Worm (Caenorhabditis elegans): ENCODE results near the gene sra-9.

sra-9 gene

ce11 chrII:9491045-9491444, 41.1 kb upstream of the sra-9 start:
- peak; percentile 35 for TF ChIP-seq hlh-1 (tag; optimal IDR thresholded peaks at IDR 0.05)
- peak; percentile 67 for TF ChIP-seq cnd-1 (tag; optimal IDR thresholded peaks at IDR 0.05)
- no peak for TF ChIP-seq ces-1 (GFP tag; optimal IDR thresholded peaks at IDR 0.05)
- no peak for TF ChIP-seq sem-2 (GFP tag; optimal IDR thresholded peaks at IDR 0.05)
- TF ChIP-seq mep-1 (tag; optimal IDR thresholded peaks at IDR 0.05), result peak; percentile 6
- peak; percentile 29 for TF ChIP-seq unc-120 (tag; optimal IDR thresholded peaks at IDR 0.05; ENCODE audit: poor library complexity, severe bottlenecking)
- peak; percentile 24 for TF ChIP-seq ceh-43 (GFP tag; optimal IDR thresholded peaks at IDR 0.05)
- TF ChIP-seq mls-2 (tag; optimal IDR thresholded peaks at IDR 0.05), result peak; percentile 64
- TF ChIP-seq ceh-39 (tag; optimal IDR thresholded peaks at IDR 0.05), result peak; percentile 51
- peak; percentile 9 for TF ChIP-seq lsy-2 (tag; optimal IDR thresholded peaks at IDR 0.05)
- no peak for TF ChIP-seq nhr-2 (tag; optimal IDR thresholded peaks at IDR 0.05)
- peak; percentile 53 for TF ChIP-seq unc-62 (GFP tag; optimal IDR thresholded peaks at IDR 0.05)

ce11 chrII:9493242-9494058, 38.7 kb upstream of the sra-9 start:
- no peak for TF ChIP-seq mab-5 (tag; optimal IDR thresholded peaks at IDR 0.05)
- TF ChIP-seq nhr-2 (tag; optimal IDR thresholded peaks at IDR 0.05), result no peak
- no peak for TF ChIP-seq nhr-28 (tag; optimal IDR thresholded peaks at IDR 0.05)
- TF ChIP-seq lin-32 (GFP tag; optimal IDR thresholded peaks at IDR 0.05), result no peak
- TF ChIP-seq sem-2 (GFP tag; optimal IDR thresholded peaks at IDR 0.05), result no peak
- TF ChIP-seq elt-1 (tag; optimal IDR thresholded peaks at IDR 0.05; ENCODE audit: borderline replicate concordance, insufficient read depth), result no peak
- no peak for TF ChIP-seq sptf-1 (tag; optimal IDR thresholded peaks at IDR 0.05)
- no peak for TF ChIP-seq ztf-11 (tag; optimal IDR thresholded peaks at IDR 0.05)
- TF ChIP-seq flh-1 (GFP tag; optimal IDR thresholded peaks at IDR 0.05), result no peak
- no peak for TF ChIP-seq nhr-76 (tag; optimal IDR thresholded peaks at IDR 0.05)

DNA sequence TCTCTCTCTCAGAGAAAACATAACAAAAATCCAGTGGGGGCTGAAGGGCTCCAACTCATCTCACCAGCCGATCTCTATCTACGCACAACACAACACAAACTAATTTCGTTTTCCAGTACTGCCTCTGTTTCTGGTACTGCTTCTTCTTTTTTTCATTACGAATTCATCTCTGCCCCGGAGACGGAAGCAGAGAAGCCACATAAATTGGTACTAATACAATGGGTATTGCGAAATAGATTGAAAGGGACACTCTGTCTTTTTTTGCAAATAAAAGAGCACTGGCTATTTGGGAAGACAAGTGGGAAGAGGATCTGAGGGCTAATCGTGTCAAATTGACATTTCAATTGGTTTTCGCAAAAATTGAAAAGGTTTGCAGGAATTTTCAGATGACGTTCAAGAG, 34.8 kb upstream of the sra-9 start:
- TF ChIP-seq ces-1 (GFP tag; optimal IDR thresholded peaks at IDR 0.05) (peak; percentile 89), pha-4 (tag; optimal IDR thresholded peaks at IDR 0.05) (no peak)

DNA sequence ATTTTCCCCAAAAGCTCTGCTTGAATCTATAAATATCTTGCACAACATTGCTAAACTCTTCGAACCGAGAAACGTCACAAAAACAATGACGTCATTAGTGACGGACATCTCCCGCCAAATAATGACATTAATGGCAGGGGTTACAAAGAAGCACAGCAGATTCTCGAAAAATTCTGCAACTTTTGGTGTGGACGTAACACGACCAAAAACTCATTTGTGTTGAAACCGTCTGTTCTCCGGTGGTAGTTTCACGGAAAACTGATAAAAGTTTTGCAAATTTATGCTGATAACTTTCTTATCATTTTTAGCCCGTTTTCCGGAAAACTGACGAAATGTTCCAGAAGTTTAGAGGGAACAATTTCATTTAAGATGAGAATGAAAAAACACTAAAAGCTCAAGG, 33.5 kb upstream of the sra-9 start:
- TF ChIP-seq ces-1 (GFP tag; optimal IDR thresholded peaks at IDR 0.05) (peak; percentile 24), unc-62 (GFP tag; optimal IDR thresholded peaks at IDR 0.05) (no peak)

DNA sequence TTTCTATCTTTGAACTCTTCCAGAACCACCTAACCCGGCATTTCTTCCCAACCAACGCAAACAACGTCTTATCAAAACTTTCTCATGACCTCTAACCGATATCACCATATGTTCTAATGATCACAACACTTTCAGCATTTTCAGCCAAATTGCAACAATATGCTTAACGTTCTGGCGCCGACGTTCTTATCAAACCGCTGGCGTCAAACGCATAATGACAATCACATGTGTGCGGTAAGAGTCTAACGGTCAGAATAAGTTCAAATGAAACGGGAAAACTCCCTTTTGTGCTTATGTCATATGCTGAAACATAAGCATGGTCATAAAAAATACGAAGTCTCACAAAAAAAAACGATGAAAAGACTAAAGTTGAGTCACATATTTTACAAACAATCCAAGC, 31.2 kb upstream of the sra-9 start:
- TF ChIP-seq pha-4 (tag; optimal IDR thresholded peaks at IDR 0.05), result no peak
- TF ChIP-seq ceh-83 (GFP tag; optimal IDR thresholded peaks at IDR 0.05), result no peak
- TF ChIP-seq snpc-4 (tag; optimal IDR thresholded peaks at IDR 0.05), result no peak
- no peak for TF ChIP-seq drap-1 (GFP tag; optimal IDR thresholded peaks at IDR 0.05)
- no peak for TF ChIP-seq elt-1 (tag; optimal IDR thresholded peaks at IDR 0.05; ENCODE audit: borderline replicate concordance, insufficient read depth)
- TF ChIP-seq unc-62 (GFP tag; optimal IDR thresholded peaks at IDR 0.05), result no peak
- TF ChIP-seq blmp-1 (tag; optimal IDR thresholded peaks at IDR 0.05), result no peak
- no peak for TF ChIP-seq tbx-8 (GFP tag; optimal IDR thresholded peaks at IDR 0.05)
- TF ChIP-seq flh-1 (GFP tag; optimal IDR thresholded peaks at IDR 0.05), result no peak
- TF ChIP-seq lsy-2 (tag; optimal IDR thresholded peaks at IDR 0.05), result no peak
- TF ChIP-seq nhr-28 (tag; optimal IDR thresholded peaks at IDR 0.05), result no peak
- no peak for TF ChIP-seq zip-8 (tag; optimal IDR thresholded peaks at IDR 0.05)
- no peak for TF ChIP-seq unc-120 (tag; optimal IDR thresholded peaks at IDR 0.05; ENCODE audit: poor library complexity, severe bottlenecking)
- no peak for TF ChIP-seq M03D4.4 (tag; optimal IDR thresholded peaks at IDR 0.05)
- no peak for TF ChIP-seq sptf-1 (tag; optimal IDR thresholded peaks at IDR 0.05)
- no peak for TF ChIP-seq mls-2 (tag; optimal IDR thresholded peaks at IDR 0.05)
- no peak for TF ChIP-seq hlh-1 (tag; optimal IDR thresholded peaks at IDR 0.05)

DNA sequence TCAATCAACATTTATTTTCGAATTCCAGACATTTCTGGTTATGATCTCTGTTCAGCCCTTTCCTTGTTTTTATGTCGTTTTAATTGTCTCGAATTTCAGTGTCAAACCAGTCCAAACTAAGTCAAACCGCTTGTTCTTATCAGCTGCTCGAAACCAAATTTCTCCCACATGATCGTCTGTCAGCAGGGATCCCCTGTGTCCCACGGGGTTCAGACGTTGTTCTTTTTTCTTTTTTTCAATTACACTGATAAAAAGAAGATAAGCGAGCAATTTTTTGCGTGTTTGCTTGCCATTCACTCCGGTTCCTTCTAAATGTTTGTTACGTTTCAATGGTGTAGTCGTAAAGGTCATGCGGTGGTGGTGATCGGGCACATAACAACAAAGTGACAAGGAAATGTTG, 30.2 kb upstream of the sra-9 start:
- TF ChIP-seq snpc-4 (tag; optimal IDR thresholded peaks at IDR 0.05) (no peak), nhr-2 (tag; optimal IDR thresholded peaks at IDR 0.05) (no peak)
